Worm (Caenorhabditis elegans): ENCODE data around the gene F58E2.4.

- TF ChIP-seq ets-7 (tag; optimal IDR thresholded peaks at IDR 0.05): no peak
- no peak for TF ChIP-seq flt-1 (GFP tag; IDR thresholded peaks at IDR 0.05)
Measured at ce11 chrIV:3497909-3498308, 34.7 kb downstream of the F58E2.4 start, which contains the start of gene ceh-53.
